Fruit fly (Drosophila melanogaster): ENCODE results near the gene CG6999.

CG6999 gene

DNA sequence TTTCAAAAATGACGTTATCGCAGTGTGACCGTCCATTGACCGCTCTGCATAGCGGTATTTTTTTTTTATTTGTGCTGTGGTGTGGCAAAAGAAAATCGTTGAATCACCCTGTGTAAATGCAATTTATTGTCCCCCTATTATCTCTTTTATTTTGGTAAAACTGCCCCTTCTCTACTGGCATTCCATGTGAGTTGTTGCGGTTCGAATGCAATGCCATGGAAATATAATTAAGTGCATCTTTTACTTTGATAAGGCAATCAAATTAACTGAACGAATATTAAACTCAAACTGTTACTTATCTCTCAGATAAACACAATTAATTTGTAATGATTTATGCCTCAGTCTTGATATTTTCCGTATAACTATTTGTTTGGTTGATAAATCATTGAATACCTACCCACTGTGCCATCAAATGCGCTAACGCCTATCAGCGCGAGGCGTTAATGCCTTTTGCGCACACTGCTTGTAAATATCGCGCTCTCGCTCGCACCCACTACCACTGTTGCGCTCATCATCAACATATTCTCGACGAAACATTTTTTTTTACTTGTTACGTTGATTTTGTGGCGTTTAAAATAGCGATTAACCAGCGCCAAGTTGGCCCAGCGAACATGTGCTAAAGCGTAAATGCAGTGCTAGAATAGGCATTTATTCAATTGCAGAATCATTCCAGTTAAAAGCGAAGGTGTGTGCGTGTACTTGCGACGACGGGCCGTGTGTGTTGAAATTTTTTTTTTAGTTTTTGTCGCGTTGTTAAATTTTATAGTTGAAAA is 21.1 kb downstream of the CG6999 start (continued):
- no peak for TF ChIP-seq nau (GFP tag; optimal IDR thresholded peaks at IDR 0.05)
- no peak for TF ChIP-seq Tbp (GFP tag; optimal IDR thresholded peaks at IDR 0.05)
- no peak for TF ChIP-seq CG32767 (GFP tag; IDR thresholded peaks at IDR 0.05)
- peak; percentile 32 for TF ChIP-seq PHDP (tag; optimal IDR thresholded peaks at IDR 0.05)
- TF ChIP-seq chn (GFP tag; optimal IDR thresholded peaks at IDR 0.05) = peak; percentile 52
- no peak for TF ChIP-seq CG10274 (GFP tag; optimal IDR thresholded peaks at IDR 0.05)
- no peak for TF ChIP-seq CG10431 (GFP tag; optimal IDR thresholded peaks at IDR 0.05)
- no peak for TF ChIP-seq sd (tag; optimal IDR thresholded peaks at IDR 0.05)
- TF ChIP-seq CG3726 (GFP tag; IDR thresholded peaks at IDR 0.05) = no peak
- peak; percentile 45 for TF ChIP-seq NfI (GFP tag; optimal IDR thresholded peaks at IDR 0.05)
- TF ChIP-seq croc (GFP tag; conservative IDR thresholded peaks at IDR 0.05) = no peak; the same call in 2 of the 3 replicates
- peak; percentile 61 for TF ChIP-seq CG8924 (tag; optimal IDR thresholded peaks at IDR 0.05)
- no peak for TF ChIP-seq MTF-1 (GFP tag; optimal IDR thresholded peaks at IDR 0.05; ENCODE audit: borderline replicate concordance)
- TF ChIP-seq shn (GFP tag; optimal IDR thresholded peaks at IDR 0.05) = peak; percentile 72
- TF ChIP-seq Gug (GFP tag; IDR thresholded peaks at IDR 0.05) = peak; percentile 5; the same call in 1 of the 4 replicates
- no peak for TF ChIP-seq C15 (GFP tag; IDR thresholded peaks at IDR 0.05)
- TF ChIP-seq gem (tag; optimal IDR thresholded peaks at IDR 0.05) = peak; percentile 69
- TF ChIP-seq so (GFP tag; IDR thresholded peaks at IDR 0.05) = no peak
- TF ChIP-seq Sry-β (GFP tag; optimal IDR thresholded peaks at IDR 0.05) = no peak
- TF ChIP-seq CG16813 (GFP tag; IDR thresholded peaks at IDR 0.05; ENCODE audit: partially characterized antibody) = 0 out of 3 replicates have a peak, but pooled peaks have one; percentile 15
- peak; percentile 52 for TF ChIP-seq bab2 (GFP tag; optimal IDR thresholded peaks at IDR 0.05)
- TF ChIP-seq CG4360 (GFP tag; IDR thresholded peaks at IDR 0.05) = no peak
- TF ChIP-seq emc (GFP tag; optimal IDR thresholded peaks at IDR 0.05) = peak; percentile 4
- no peak for TF ChIP-seq Doc3 (GFP tag; IDR thresholded peaks at IDR 0.05; ENCODE audit: partially characterized antibody)
- TF ChIP-seq dysf (GFP tag; IDR thresholded peaks at IDR 0.05) = peak; percentile 60; the same call in 2 of the 3 replicates
- TF ChIP-seq D19B (GFP tag; optimal IDR thresholded peaks at IDR 0.05) = peak; percentile 28
- no peak for TF ChIP-seq oc (tag; optimal IDR thresholded peaks at IDR 0.05)
- TF ChIP-seq CG12219 (GFP tag; optimal IDR thresholded peaks at IDR 0.05) = no peak
- TF ChIP-seq aop (GFP tag; IDR thresholded peaks at IDR 0.05) = no peak
- peak; percentile 45 for TF ChIP-seq CG7556 (GFP tag; optimal IDR thresholded peaks at IDR 0.05)
- no peak for TF ChIP-seq Side (GFP tag; optimal IDR thresholded peaks at IDR 0.05)
- no peak for TF ChIP-seq bowl (GFP tag; IDR thresholded peaks at IDR 0.05)
- TF ChIP-seq Bdp1 (GFP tag; optimal IDR thresholded peaks at IDR 0.05) = no peak
- peak; percentile 68 for TF ChIP-seq Abd-B (GFP tag; optimal IDR thresholded peaks at IDR 0.05)
- TF ChIP-seq CG1647 (GFP tag; optimal IDR thresholded peaks at IDR 0.05) = no peak
- TF ChIP-seq dimm (GFP tag; IDR thresholded peaks at IDR 0.05) = no peak
- TF ChIP-seq Opbp (GFP tag; IDR thresholded peaks at IDR 0.05; ENCODE audit: partially characterized antibody) = no peak
- 0 out of 2 replicates have a peak, but pooled peaks have one; percentile 7 for TF ChIP-seq bbx (GFP tag; IDR thresholded peaks at IDR 0.05; ENCODE audit: partially characterized antibody)
- peak; percentile 21 for TF ChIP-seq CG17568 (GFP tag; optimal IDR thresholded peaks at IDR 0.05)
- peak; percentile 59 for TF ChIP-seq CHES-1-like (GFP tag; optimal IDR thresholded peaks at IDR 0.05)
- TF ChIP-seq Oaz (GFP tag; IDR thresholded peaks at IDR 0.05) = no peak
- TF ChIP-seq ato (GFP tag; IDR thresholded peaks at IDR 0.05; ENCODE audit: partially characterized antibody) = no peak
- TF ChIP-seq Eip74EF (GFP tag; optimal IDR thresholded peaks at IDR 0.05) = peak in 1 of 2 experiments; percentile 1
- peak; percentile 45 for TF ChIP-seq CG2116 (GFP tag; optimal IDR thresholded peaks at IDR 0.05)
- TF ChIP-seq CG17385 (GFP tag; optimal IDR thresholded peaks at IDR 0.05) = peak; percentile 36
- TF ChIP-seq GATAe (GFP tag; conservative IDR thresholded peaks at IDR 0.05) = no peak
- peak; percentile 56 for TF ChIP-seq Ssrp (tag; optimal IDR thresholded peaks at IDR 0.05)
- TF ChIP-seq CG9932 (GFP tag; IDR thresholded peaks at IDR 0.05) = peak; percentile 58
- 0 out of 3 replicates have a peak, but pooled peaks have one; percentile 24 for TF ChIP-seq ci (GFP tag; IDR thresholded peaks at IDR 0.05)

Data from whole organism, embryonic.